Fruit fly (Drosophila melanogaster) S2 (cell line): Measurements from ENCODE around the gene Cpr23B.

ENCODE experiments used
- CG8478 ChIP-seq: fragments of >200 bp; optimal IDR thresholded peaks from 2 replicates; lab custom pipeline; 2018
- CTCF ChIP-seq, 2 experiments: fragments of >200 bp; optimal IDR thresholded peaks; 2 replicates each; lab custom pipeline; 2018

DNA sequence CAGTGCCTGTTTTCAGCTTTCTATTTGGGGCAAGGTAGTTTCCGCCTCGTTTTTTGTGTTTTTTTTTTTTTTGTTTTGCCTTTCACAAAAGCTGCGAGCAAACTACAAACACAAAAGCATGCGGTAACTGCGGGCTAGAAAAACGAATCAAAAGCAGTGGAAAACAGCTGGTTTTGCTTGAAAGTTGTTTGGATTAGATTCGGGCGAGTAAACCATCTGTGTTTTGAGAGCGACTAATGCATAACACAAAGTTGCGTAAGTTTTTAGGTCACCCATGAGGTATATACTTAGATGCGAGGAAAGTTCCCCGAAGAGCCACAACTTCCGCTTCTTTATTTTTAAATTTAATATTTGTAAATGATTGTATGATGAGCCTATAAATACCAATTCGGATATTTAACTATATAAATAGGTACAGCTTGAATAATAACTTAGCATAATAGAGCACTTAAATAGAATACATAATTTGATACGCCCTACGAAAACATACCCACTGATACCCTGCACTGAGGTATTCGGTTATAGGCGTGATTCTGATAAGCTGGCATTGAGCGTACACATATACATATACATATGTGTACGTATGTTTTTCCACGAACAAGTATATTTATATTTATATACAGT, 34.2 kb downstream of the Cpr23B start:
- TF ChIP-seq CTCF (optimal IDR thresholded peaks at IDR 0.05; lab: Kevin White, UChicago), result no peak
- TF ChIP-seq CG8478 (lab: Kevin White, UChicago), result no peak
